1 fruit fly cellular context compared by ENCODE assay signal in genomic region chr3R:22625514-22626333, dm6.
TF ChIP-seq lines count a peak whose summit lies in the region.

No protein-coding gene starts in this region.

TF ChIP-seq in whole organism, embryonic, 481 proteins besides CTCF, POLR2A, EP300 and RAD21 (continued from another document):
- TF ChIP-seq cwo (GFP tag; optimal IDR thresholded peaks at IDR 0.05; lab: Kevin White, UChicago) = no peak
- no peak for TF ChIP-seq sc (optimal IDR thresholded peaks at IDR 0.05; lab: Kevin White, UChicago)
- TF ChIP-seq sc (GFP tag; optimal IDR thresholded peaks at IDR 0.05; lab: Kevin White, UChicago) = peak; percentile 54
- peak; percentile 63 for TF ChIP-seq CG14710 (tag; optimal IDR thresholded peaks at IDR 0.05; lab: Kevin White, UChicago)
- TF ChIP-seq CG30403 (GFP tag; optimal IDR thresholded peaks at IDR 0.05; lab: Kevin White, UChicago) = peak; percentile 63
- no peak for TF ChIP-seq abd-A (tag; optimal IDR thresholded peaks at IDR 0.05; lab: Kevin White, UChicago)
- TF ChIP-seq Aef1 (GFP tag; IDR thresholded peaks at IDR 0.05; lab: Robert Waterston, UW) = 0 out of 3 replicates have a peak, but pooled peaks have one; percentile 20
- peak; percentile 29 for TF ChIP-seq Vsx1 (GFP tag; optimal IDR thresholded peaks at IDR 0.05; lab: Kevin White, UChicago)
- TF ChIP-seq CG2712 (tag; optimal IDR thresholded peaks at IDR 0.05; lab: Kevin White, UChicago) = peak; percentile 74
- no peak for TF ChIP-seq Pdp1 (GFP tag; optimal IDR thresholded peaks at IDR 0.05; lab: Kevin White, UChicago)
- peak; percentile 8 for TF ChIP-seq CG11723 (GFP tag; optimal IDR thresholded peaks at IDR 0.05; lab: Kevin White, UChicago)
- 0 out of 2 replicates have a peak, but pooled peaks have one; percentile 14 for TF ChIP-seq CG3847 (GFP tag; IDR thresholded peaks at IDR 0.05; lab: Robert Waterston, UW)
- TF ChIP-seq row (GFP tag; IDR thresholded peaks at IDR 0.05; lab: Robert Waterston, UW) = peak; percentile 49; the same call in 2 of the 3 replicates
- no peak for TF ChIP-seq Atf6 (GFP tag; IDR thresholded peaks at IDR 0.05; lab: Robert Waterston, UW)
- TF ChIP-seq gcm (GFP tag; optimal IDR thresholded peaks at IDR 0.05; lab: Kevin White, UChicago) = peak; percentile 38
- TF ChIP-seq CG8924 (tag; optimal IDR thresholded peaks at IDR 0.05; lab: Kevin White, UChicago) = peak; percentile 65
TF ChIP-seq in whole organism, embryonic: peak in this region for 128.
